Worm (Caenorhabditis elegans) whole organism, L2 larva: ENCODE measurements around the gene parn-2.

Source experiments
- C34F6.9 ChIP-seq: fragments of 150-350 bp; optimal IDR thresholded peaks from 2 replicates; lab custom pipeline; 2014; ENCODE audit warnings: missing biosample characterization, missing genetic modification characterization
- F13H6.1 ChIP-seq: sonication (generic microtip); optimal IDR thresholded peaks from 2 replicates; lab custom pipeline; 2016; ENCODE audit warnings: missing genetic modification characterization, missing compliant biosample characterization
- R02D3.7 ChIP-seq: fragments of 150-350 bp; optimal IDR thresholded peaks from 2 replicates; lab custom pipeline; 2014; ENCODE audit warnings: missing biosample characterization, missing genetic modification characterization
- aly-2 ChIP-seq: fragments of 150-350 bp; optimal IDR thresholded peaks from 2 replicates; lab custom pipeline; 2014; ENCODE audit warnings: missing biosample characterization, missing genetic modification characterization
- ama-1 ChIP-seq: fragments of 150-350 bp; optimal IDR thresholded peaks from 2 replicates; lab custom pipeline; 2018; ENCODE audit warnings: inconsistent platforms
- blmp-1 ChIP-seq: sonication (generic microtip); optimal IDR thresholded peaks from 2 replicates; lab custom pipeline; 2017; ENCODE audit warnings: missing genetic modification characterization, mild to moderate bottlenecking, missing compliant biosample characterization, antibody characterized with exemption, moderate library complexity; ENCODE audit not compliant: insufficient read depth
- ceh-16 ChIP-seq: fragments of 150-350 bp; optimal IDR thresholded peaks from 2 replicates; lab custom pipeline; 2014; ENCODE audit warnings: missing biosample characterization, missing genetic modification characterization
- ceh-82 ChIP-seq: fragments of 150-350 bp; optimal IDR thresholded peaks from 2 replicates; lab custom pipeline; 2014; ENCODE audit warnings: missing biosample characterization, missing genetic modification characterization
- egl-27 ChIP-seq: sonication (generic microtip); optimal IDR thresholded peaks from 3 replicates; lab custom pipeline; 2017; ENCODE audit warnings: missing biosample characterization, missing genetic modification reagents, missing genetic modification characterization
- elt-1 ChIP-seq: fragments of 150-350 bp; optimal IDR thresholded peaks from 2 replicates; lab custom pipeline; 2014; ENCODE audit warnings: missing biosample characterization, missing genetic modification characterization
- elt-3 ChIP-seq: sonication (generic microtip); optimal IDR thresholded peaks from 2 replicates; lab custom pipeline; 2017; ENCODE audit warnings: missing biosample characterization, missing genetic modification characterization
- fos-1 ChIP-seq: fragments of 150-350 bp; optimal IDR thresholded peaks from 2 replicates; lab custom pipeline; 2014; ENCODE audit warnings: missing biosample characterization, missing genetic modification characterization
- lin-11 ChIP-seq: fragments of 150-350 bp; sonication (generic microtip); optimal IDR thresholded peaks from 2 replicates; lab custom pipeline; 2014; ENCODE audit warnings: missing biosample characterization, missing genetic modification characterization, inconsistent platforms, mixed read lengths
- lin-13 ChIP-seq: fragments of 150-350 bp; optimal IDR thresholded peaks from 2 replicates; lab custom pipeline; 2014; ENCODE audit warnings: missing biosample characterization, missing genetic modification reagents, missing genetic modification characterization
- lin-39 ChIP-seq: fragments of 150-350 bp; optimal IDR thresholded peaks from 2 replicates; lab custom pipeline; 2014; ENCODE audit warnings: missing biosample characterization, missing genetic modification reagents, missing genetic modification characterization
- lsy-2 ChIP-seq, 2 experiments: fragments of 150-350 bp in 1 of 2; sonication (generic microtip) in 1 of 2; optimal IDR thresholded peaks; 2 replicates each; lab custom pipeline; 2014 to 2017; ENCODE audit warnings: missing biosample characterization in 2 of 2, missing genetic modification characterization in 2 of 2
- mab-5 ChIP-seq: fragments of 150-350 bp; optimal IDR thresholded peaks from 2 replicates; lab custom pipeline; 2014; ENCODE audit warnings: missing biosample characterization, missing genetic modification characterization
- mbf-1 ChIP-seq: sonication (generic microtip); optimal IDR thresholded peaks from 2 replicates; lab custom pipeline; 2017; ENCODE audit warnings: missing biosample characterization, missing genetic modification characterization
- mdl-1 ChIP-seq, 2 experiments: fragments of 150-350 bp in 1 of 2; sonication (generic microtip) in 1 of 2; optimal IDR thresholded peaks; 2 replicates each; lab custom pipeline; 2017; ENCODE audit warnings: missing biosample characterization in 2 of 2, missing genetic modification characterization in 2 of 2
- nhr-10 ChIP-seq: sonication (generic microtip); optimal IDR thresholded peaks from 2 replicates; lab custom pipeline; 2017; ENCODE audit warnings: missing biosample characterization, missing genetic modification characterization
- nhr-11 ChIP-seq: fragments of 150-350 bp; optimal IDR thresholded peaks from 2 replicates; lab custom pipeline; 2014; ENCODE audit warnings: missing biosample characterization, missing genetic modification characterization
- nhr-129 ChIP-seq: fragments of 150-350 bp; optimal IDR thresholded peaks from 2 replicates; lab custom pipeline; 2014; ENCODE audit warnings: missing biosample characterization, missing genetic modification characterization
- nhr-21 ChIP-seq: fragments of 150-350 bp; optimal IDR thresholded peaks from 2 replicates; lab custom pipeline; 2014; ENCODE audit warnings: missing biosample characterization, missing genetic modification characterization
- nhr-23 ChIP-seq: fragments of 150-350 bp; optimal IDR thresholded peaks from 2 replicates; lab custom pipeline; 2014; ENCODE audit warnings: missing biosample characterization, missing genetic modification reagents, missing genetic modification characterization
- nhr-237 ChIP-seq: fragments of 150-350 bp; optimal IDR thresholded peaks from 2 replicates; lab custom pipeline; 2014; ENCODE audit warnings: missing biosample characterization, missing genetic modification characterization
- nhr-25 ChIP-seq: fragments of 150-350 bp; sonication (generic microtip); optimal IDR thresholded peaks from 3 replicates; lab custom pipeline; 2014; ENCODE audit warnings: missing biosample characterization, missing genetic modification characterization
- nhr-6 ChIP-seq: fragments of 150-350 bp; optimal IDR thresholded peaks from 2 replicates; lab custom pipeline; 2014; ENCODE audit warnings: missing biosample characterization, missing genetic modification characterization
- nhr-77 ChIP-seq: fragments of 150-350 bp; optimal IDR thresholded peaks from 2 replicates; lab custom pipeline; 2014; ENCODE audit warnings: missing biosample characterization, missing genetic modification characterization
- peb-1 ChIP-seq: fragments of 150-350 bp; optimal IDR thresholded peaks from 2 replicates; lab custom pipeline; 2014; ENCODE audit warnings: missing biosample characterization, missing genetic modification characterization
- skn-1 ChIP-seq: sonication (generic microtip); optimal IDR thresholded peaks from 2 replicates; lab custom pipeline; 2017; ENCODE audit warnings: missing biosample characterization, missing genetic modification characterization
- sma-3 ChIP-seq: sonication (generic microtip); optimal IDR thresholded peaks from 2 replicates; lab custom pipeline; 2016; ENCODE audit warnings: missing genetic modification reagents, missing genetic modification characterization, missing compliant biosample characterization
- snpc-4 ChIP-seq: fragments of 150-350 bp; optimal IDR thresholded peaks from 2 replicates; lab custom pipeline; 2014; ENCODE audit warnings: missing biosample characterization, missing genetic modification characterization
- unc-55 ChIP-seq: fragments of 150-350 bp; sonication (generic microtip); optimal IDR thresholded peaks from 3 replicates; lab custom pipeline; 2014; ENCODE audit warnings: missing biosample characterization, missing genetic modification reagents, missing genetic modification characterization
- unc-62 ChIP-seq: fragments of 150-350 bp; optimal IDR thresholded peaks from 2 replicates; lab custom pipeline; 2014; ENCODE audit warnings: missing biosample characterization, missing genetic modification reagents, missing genetic modification characterization
- zag-1 ChIP-seq: fragments of 150-350 bp; optimal IDR thresholded peaks from 2 replicates; lab custom pipeline; 2014; ENCODE audit warnings: missing biosample characterization, missing genetic modification characterization
- ztf-1 ChIP-seq: fragments of 200-800 bp; sonication (Bioruptor generic); conservative IDR thresholded peaks from 2 replicates; pipeline ENCODE4 v1.3.6; 2022; ENCODE audit warnings: missing genetic modification characterization, missing compliant biosample characterization
- ztf-11 ChIP-seq: sonication (generic microtip); optimal IDR thresholded peaks from 2 replicates; lab custom pipeline; 2017; ENCODE audit warnings: missing biosample characterization, missing genetic modification characterization
- ztf-4 ChIP-seq: fragments of 150-350 bp; optimal IDR thresholded peaks from 2 replicates; lab custom pipeline; 2014; ENCODE audit warnings: missing biosample characterization, missing genetic modification characterization

Gene parn-2

DNA sequence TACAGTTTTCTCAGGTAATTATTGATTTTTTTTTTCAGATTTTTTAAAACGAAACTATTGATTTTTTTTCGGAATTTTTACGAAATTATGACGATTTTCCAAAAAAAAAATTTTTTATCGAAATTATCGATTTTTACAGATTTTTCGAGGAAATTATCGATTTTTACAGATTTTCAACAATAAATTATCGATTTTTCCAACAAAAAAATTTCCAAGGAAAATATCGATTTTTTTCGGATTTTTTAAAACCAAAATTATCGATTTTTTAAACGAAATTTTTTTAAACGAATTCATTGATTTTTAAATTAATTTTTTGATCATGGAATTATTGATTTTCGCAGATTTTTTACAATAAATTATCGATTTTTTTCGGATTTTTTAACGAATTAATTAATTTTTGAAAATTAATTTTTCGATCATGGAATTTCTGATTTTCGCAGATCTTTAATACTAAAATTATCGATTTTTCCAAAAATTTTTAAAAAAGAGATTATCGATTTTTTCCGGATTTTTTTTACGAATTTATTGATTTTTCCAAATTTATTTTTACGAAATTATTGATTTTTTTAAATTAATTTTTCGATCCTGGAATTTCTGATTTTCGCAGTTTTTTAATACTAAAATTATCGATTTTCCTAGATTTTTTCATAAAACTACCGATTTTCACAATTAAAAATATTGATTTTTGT, 739 bp downstream of the parn-2 start:
- TF ChIP-seq ceh-82 (no peak), nhr-25 (tag; lab: Kevin White, UChicago) (no peak), lsy-2 (tag; optimal IDR thresholded peaks at IDR 0.05; lab: Kevin White, UChicago) (no peak), nhr-129 (tag; lab: Kevin White, UChicago) (no peak), blmp-1 (tag; lab: Kevin White, UChicago) (no peak), lin-11 (tag; lab: Kevin White, UChicago) (no peak), lin-39 (no peak), elt-1 (tag; lab: Kevin White, UChicago) (no peak)

DNA sequence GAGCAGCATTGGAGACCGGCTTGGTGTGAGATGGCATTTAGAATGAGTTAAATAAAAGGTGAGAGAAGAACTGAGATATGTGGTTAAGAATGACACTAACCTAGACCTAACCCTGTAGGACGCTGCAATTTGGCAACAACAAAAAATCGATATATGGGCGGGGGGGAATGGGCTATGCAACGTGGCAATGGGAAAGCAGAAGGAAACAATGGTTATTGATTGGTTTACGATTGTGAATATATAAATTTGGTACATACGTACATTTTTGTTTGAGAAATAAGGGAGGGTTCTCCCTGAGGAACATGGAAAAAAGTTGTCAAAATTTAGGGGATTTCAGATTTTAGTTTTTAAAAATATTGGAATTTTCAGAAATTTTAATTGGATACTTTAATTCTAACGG, 7.4 kb downstream of the parn-2 start, which contains the start of gene tag-276:
TSS of gene tag-276 (minus strand) at position 101 of the 400 bp plus-strand sequence.
- TF ChIP-seq nhr-6 (no peak), peb-1 (no peak), nhr-21 (no peak), ceh-82 (no peak), elt-3 (tag; lab: Kevin White, UChicago) (no peak), skn-1 (tag; lab: Kevin White, UChicago) (no peak), lin-39 (no peak)

DNA sequence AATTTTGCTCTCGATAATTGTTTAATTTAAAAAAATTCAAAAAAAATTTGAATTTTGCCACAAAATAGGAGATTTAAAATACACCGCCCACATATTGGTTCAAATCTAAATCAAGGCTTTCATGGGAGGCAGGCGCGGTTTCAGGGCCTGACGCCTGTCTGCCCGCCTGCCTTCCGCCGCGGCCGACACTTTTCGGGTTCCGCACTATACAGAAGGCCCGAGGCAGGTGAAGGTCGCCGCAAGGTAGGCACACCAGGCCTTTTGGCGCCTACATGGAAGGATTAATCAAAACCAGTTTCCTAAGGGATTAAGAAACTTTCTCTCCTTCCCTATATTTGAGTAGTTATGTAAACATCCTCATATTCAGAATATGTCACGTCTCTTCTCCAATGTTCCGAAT, 13.9 kb downstream of the parn-2 start, which contains the start of gene Y57A10A.24:
TSS of gene Y57A10A.24 (plus strand) at position 396 of the 400 bp plus-strand sequence.
- TF ChIP-seq nhr-6 (no peak), ceh-82 (no peak), ztf-1 (GFP tag; lab: Robert Waterston, UW) (no peak), ceh-16 (no peak), nhr-11 (no peak), mab-5 (tag; lab: Kevin White, UChicago) (no peak), ama-1 (lab: Kevin White, UChicago) (no peak), elt-3 (tag; lab: Kevin White, UChicago) (no peak)

DNA sequence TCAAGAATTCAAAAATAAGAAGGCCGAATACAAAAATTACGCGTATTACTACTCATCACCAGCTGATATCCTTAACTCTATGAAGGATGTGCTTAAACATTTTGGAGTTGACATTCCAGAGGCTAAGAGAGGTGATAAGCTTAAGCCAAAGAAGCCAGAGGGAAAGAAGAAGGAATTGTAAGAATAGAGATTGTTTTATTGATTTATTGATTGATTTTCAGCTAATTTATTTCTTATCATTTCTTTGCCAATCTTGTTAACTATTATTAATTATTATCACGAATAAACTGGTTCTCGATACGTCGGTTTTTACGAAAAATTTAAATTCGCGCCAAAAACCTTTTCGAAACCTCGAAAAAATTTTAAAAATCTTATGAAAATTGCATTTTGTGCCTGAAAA, 14.6 kb downstream of the parn-2 start:
- TF ChIP-seq C34F6.9 (tag; lab: Kevin White, UChicago) = no peak
- no peak for TF ChIP-seq lsy-2 (tag; optimal IDR thresholded peaks at IDR 0.05; lab: Kevin White, UChicago)
- no peak for TF ChIP-seq blmp-1 (tag; lab: Kevin White, UChicago)
- no peak for TF ChIP-seq nhr-237 (tag; lab: Kevin White, UChicago)
- no peak for TF ChIP-seq lin-11 (tag; lab: Kevin White, UChicago)
- TF ChIP-seq nhr-21 = no peak
- no peak for TF ChIP-seq ztf-11 (tag; lab: Kevin White, UChicago)
- TF ChIP-seq ceh-82 = no peak
- no peak for TF ChIP-seq snpc-4 (tag; lab: Kevin White, UChicago)
- TF ChIP-seq nhr-129 (tag; lab: Kevin White, UChicago) = no peak
- TF ChIP-seq elt-3 (tag; lab: Kevin White, UChicago) = no peak
- no peak for TF ChIP-seq nhr-23 (tag; lab: Kevin White, UChicago)

DNA sequence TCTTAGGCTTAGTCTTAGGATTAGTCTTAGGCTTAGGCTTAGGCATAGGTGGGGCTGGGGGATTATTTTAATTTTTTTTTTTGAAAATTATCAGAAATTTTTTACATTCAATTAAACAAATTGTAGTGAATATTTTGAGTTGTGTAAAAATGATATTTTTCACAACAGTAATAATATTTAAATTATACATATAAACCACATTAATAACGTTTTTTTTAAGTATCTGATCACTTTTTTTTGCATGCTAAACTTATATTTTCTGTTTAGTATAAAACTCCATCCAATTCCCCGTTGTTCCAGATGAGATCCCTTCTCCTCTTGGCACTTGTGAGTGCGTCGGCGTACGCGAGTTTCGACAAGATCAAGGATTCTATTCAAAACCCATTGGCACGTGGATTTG, 16.3 kb downstream of the parn-2 start, which contains the start of gene txdc-12.1:
TSS of gene txdc-12.1 (plus strand) at position 301 of the 400 bp plus-strand sequence.
- TF ChIP-seq F13H6.1 (tag; lab: Kevin White, UChicago) (no peak), fos-1 (tag; lab: Kevin White, UChicago) (no peak), ztf-4 (tag; lab: Kevin White, UChicago) (no peak), lsy-2 (tag; optimal IDR thresholded peaks at IDR 0.05; lab: Kevin White, UChicago) (no peak), skn-1 (tag; lab: Kevin White, UChicago) (no peak), unc-62 (GFP tag; lab: Kevin White, UChicago) (no peak), R02D3.7 (tag; lab: Kevin White, UChicago) (no peak), mbf-1 (tag; lab: Kevin White, UChicago) (no peak), ztf-1 (GFP tag; lab: Robert Waterston, UW) (no peak)

DNA sequence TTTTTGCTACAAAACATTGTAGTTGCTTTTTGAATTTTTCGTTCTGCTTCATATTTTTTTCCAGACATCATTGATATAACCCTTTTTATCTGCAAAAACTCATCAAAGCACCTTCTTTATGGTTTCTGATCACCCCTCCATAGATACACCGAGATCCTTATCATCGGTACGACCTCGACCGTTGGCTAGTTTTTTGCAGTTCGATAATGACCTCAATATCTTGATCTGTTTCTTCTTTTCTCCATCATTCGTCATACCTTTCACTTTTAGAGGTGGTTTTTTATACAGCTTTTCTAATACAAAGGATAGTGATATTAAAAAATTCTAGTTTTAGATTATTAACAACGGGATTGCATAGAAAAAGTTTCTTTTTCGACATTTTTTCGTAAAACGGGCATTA, 17.0 kb downstream of the parn-2 start:
- TF ChIP-seq elt-1 (tag; lab: Kevin White, UChicago) (peak; percentile 50), nhr-77 (no peak), mdl-1 (tag; optimal IDR thresholded peaks at IDR 0.05; lab: Kevin White, UChicago) (no peak), lin-39 (no peak), nhr-129 (tag; lab: Kevin White, UChicago) (no peak), fos-1 (tag; lab: Kevin White, UChicago) (peak; percentile 82), ceh-16 (peak; percentile 58), lin-13 (GFP tag; lab: Kevin White, UChicago) (no peak), lsy-2 (tag; optimal IDR thresholded peaks at IDR 0.05; lab: Kevin White, UChicago) (peak in 1 of 2 experiments; percentile 28), peb-1 (no peak), R02D3.7 (tag; lab: Kevin White, UChicago) (no peak), mbf-1 (tag; lab: Kevin White, UChicago) (no peak), elt-3 (tag; lab: Kevin White, UChicago) (no peak), nhr-11 (no peak), nhr-6 (no peak), skn-1 (tag; lab: Kevin White, UChicago) (no peak), lin-11 (tag; lab: Kevin White, UChicago) (no peak), nhr-237 (tag; lab: Kevin White, UChicago) (no peak), zag-1 (no peak), ceh-82 (no peak), blmp-1 (tag; lab: Kevin White, UChicago) (peak; percentile 96), aly-2 (no peak), egl-27 (tag; lab: Kevin White, UChicago) (no peak), nhr-25 (tag; lab: Kevin White, UChicago) (peak; percentile 84), ama-1 (lab: Kevin White, UChicago) (no peak), nhr-10 (tag; lab: Kevin White, UChicago) (no peak), unc-55 (GFP tag; lab: Kevin White, UChicago) (no peak), sma-3 (no peak)
